Fruit fly (Drosophila melanogaster): ENCODE results near the gene CG3473.

Gene CG3473

dm6 chr2L:14546629-14547366 is 16.7 kb downstream of the CG3473 start (continued):
- TF ChIP-seq HLH3B (GFP tag; IDR thresholded peaks at IDR 0.05) (peak; percentile 79), ken (GFP tag; IDR thresholded peaks at IDR 0.05) (peak; percentile 72; the same call in 2 of the 3 replicates), CG8765 (GFP tag; IDR thresholded peaks at IDR 0.05) (no peak; the same call in 1 of the 2 replicates), Rfx (GFP tag; IDR thresholded peaks at IDR 0.05) (peak; percentile 48), trh (GFP tag; optimal IDR thresholded peaks at IDR 0.05) (peak; percentile 53), Kr (GFP tag; optimal IDR thresholded peaks at IDR 0.05) (no peak), hkb (optimal IDR thresholded peaks at IDR 0.05) (no peak), hkb (GFP tag; IDR thresholded peaks at IDR 0.05) (peak; percentile 87), CG7271 (tag; optimal IDR thresholded peaks at IDR 0.05) (peak; percentile 52), toy (GFP tag; IDR thresholded peaks at IDR 0.05) (0 out of 2 replicates have a peak, but pooled peaks have one; percentile 13), CG6175 (GFP tag; IDR thresholded peaks at IDR 0.05) (no peak), dmrt11E (tag; optimal IDR thresholded peaks at IDR 0.05) (peak; percentile 97), Doc2 (GFP tag; IDR thresholded peaks at IDR 0.05) (no peak), Bdp1 (GFP tag; optimal IDR thresholded peaks at IDR 0.05) (peak; percentile 64), sc (optimal IDR thresholded peaks at IDR 0.05) (no peak), sc (GFP tag; optimal IDR thresholded peaks at IDR 0.05) (peak; percentile 92), Sox100B (GFP tag; optimal IDR thresholded peaks at IDR 0.05) (peak; percentile 93), CG17802 (tag; optimal IDR thresholded peaks at IDR 0.05) (peak; percentile 66), CG16815 (GFP tag; optimal IDR thresholded peaks at IDR 0.05) (peak; percentile 87), onecut (GFP tag; IDR thresholded peaks at IDR 0.05) (peak; percentile 72), CG7928 (GFP tag; optimal IDR thresholded peaks at IDR 0.05) (peak; percentile 16), insv (GFP tag; optimal IDR thresholded peaks at IDR 0.05) (peak in 1 of 2 experiments; percentile 21), BEAF-32 (GFP tag; optimal IDR thresholded peaks at IDR 0.05) (no peak), hb (GFP tag; IDR thresholded peaks at IDR 0.05; ENCODE audit: partially characterized antibody) (no peak), lbe (GFP tag; optimal IDR thresholded peaks at IDR 0.05) (no peak), cg (GFP tag; optimal IDR thresholded peaks at IDR 0.05) (peak; percentile 15), slou (GFP tag; optimal IDR thresholded peaks at IDR 0.05) (peak; percentile 11), CG33557 (GFP tag; optimal IDR thresholded peaks at IDR 0.05) (peak; percentile 94), CG8290 (GFP tag; optimal IDR thresholded peaks at IDR 0.05) (peak; percentile 75), CG8290 (tag; optimal IDR thresholded peaks at IDR 0.05) (peak; percentile 19 to 23), Mrtf (GFP tag; IDR thresholded peaks at IDR 0.05) (peak; percentile 76), knrl (GFP tag; IDR thresholded peaks at IDR 0.05; ENCODE audit: partially characterized antibody) (no peak), CG7357 (GFP tag; IDR thresholded peaks at IDR 0.05) (peak; percentile 69; the same call in 2 of the 3 replicates), exex (tag; optimal IDR thresholded peaks at IDR 0.05) (peak; percentile 32), unc-4 (GFP tag; IDR thresholded peaks at IDR 0.05; ENCODE audit: partially characterized antibody) (no peak), gro (GFP tag; optimal IDR thresholded peaks at IDR 0.05) (no peak), CG12104 (GFP tag; optimal IDR thresholded peaks at IDR 0.05) (peak; percentile 72), CG6854 (GFP tag; optimal IDR thresholded peaks at IDR 0.05) (peak; percentile 71), chinmo (GFP tag; IDR thresholded peaks at IDR 0.05; ENCODE audit: partially characterized antibody) (no peak), NfI (GFP tag; optimal IDR thresholded peaks at IDR 0.05) (peak; percentile 77), fd64A (GFP tag; optimal IDR thresholded peaks at IDR 0.05) (peak; percentile 44), CG12219 (GFP tag; optimal IDR thresholded peaks at IDR 0.05) (peak; percentile 85), CG1647 (GFP tag; optimal IDR thresholded peaks at IDR 0.05) (no peak)

Data from whole organism, embryonic.